Worm (Caenorhabditis elegans): ENCODE results near the gene H04D03.6.

DNA sequence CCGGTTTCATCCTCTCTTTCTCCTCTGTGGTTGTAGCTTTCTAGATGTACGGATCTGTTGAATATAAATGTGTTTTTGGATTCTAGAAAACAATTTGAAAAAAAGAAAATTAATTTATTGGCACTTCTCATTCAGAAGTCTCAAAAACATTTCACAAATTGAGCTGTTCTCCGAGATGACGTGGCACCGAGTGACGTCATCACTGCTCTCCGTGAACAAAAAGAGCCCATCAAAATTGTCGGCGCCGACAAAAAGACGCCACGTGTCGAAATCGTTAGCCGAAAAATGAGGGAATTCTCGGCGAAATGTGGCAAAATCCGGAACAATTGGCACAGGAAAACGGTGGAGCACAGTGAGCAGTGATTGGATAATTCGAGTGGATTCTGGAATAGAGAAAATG is 17.0 kb downstream of the H04D03.6 start:
- TF ChIP-seq skn-1 (tag; optimal IDR thresholded peaks at IDR 0.05): no peak
- TF ChIP-seq nfya-1 (tag; optimal IDR thresholded peaks at IDR 0.05; ENCODE audit: insufficient read depth): no peak
- TF ChIP-seq ztf-4 (tag; optimal IDR thresholded peaks at IDR 0.05): no peak
- no peak for TF ChIP-seq fos-1 (tag; optimal IDR thresholded peaks at IDR 0.05)
- TF ChIP-seq nhr-12 (tag; optimal IDR thresholded peaks at IDR 0.05): no peak
- no peak for TF ChIP-seq fkh-10 (GFP tag; optimal IDR thresholded peaks at IDR 0.05)
- no peak for TF ChIP-seq lin-39 (tag; optimal IDR thresholded peaks at IDR 0.05)
- TF ChIP-seq lin-15B (tag; optimal IDR thresholded peaks at IDR 0.05): no peak
- no peak for TF ChIP-seq egl-27 (tag; optimal IDR thresholded peaks at IDR 0.05)

All from whole organism, L3 larva.